Worm (Caenorhabditis elegans) whole organism, midembryonic: Measurements from ENCODE around the gene F58E6.13.

Source experiments
- T22C8.4 ChIP-seq: fragments of 200-800 bp; sonication (Bioruptor generic); IDR thresholded peaks from 2 replicates; pipeline ENCODE4 v1.3.6; 2022; ENCODE audit warnings: missing genetic modification characterization, missing compliant biosample characterization
- cog-1 ChIP-seq: sonication (generic microtip); optimal IDR thresholded peaks from 2 replicates; lab custom pipeline; 2016; ENCODE audit warnings: missing genetic modification characterization, missing compliant biosample characterization
- flt-1 ChIP-seq: fragments of 200-800 bp; sonication (Bioruptor generic); IDR thresholded peaks from 2 replicates; pipeline ENCODE4 v1.3.6; 2022; ENCODE audit warnings: missing genetic modification characterization, missing compliant biosample characterization
- klf-2 ChIP-seq: fragments of 200-800 bp; sonication (Bioruptor generic); conservative IDR thresholded peaks from 2 replicates; pipeline ENCODE4 v1.3.6; 2022; ENCODE audit warnings: missing genetic modification reagents, missing genetic modification characterization, missing compliant biosample characterization
- med-1 ChIP-seq: sonication (generic microtip); optimal IDR thresholded peaks from 2 replicates; lab custom pipeline; 2017; ENCODE audit warnings: missing genetic modification characterization, mild to moderate bottlenecking, missing compliant biosample characterization, antibody characterized with exemption, missing genetic modification reagents; ENCODE audit not compliant: insufficient read depth
- ref-1 ChIP-seq: fragments of 200-800 bp; sonication (Bioruptor generic); conservative IDR thresholded peaks from 2 replicates; pipeline ENCODE4 v1.3.6; 2022; ENCODE audit warnings: missing genetic modification reagents, missing genetic modification characterization, missing compliant biosample characterization
- tab-1 ChIP-seq: fragments of 200-800 bp; sonication (Bioruptor generic); IDR thresholded peaks from 2 replicates; pipeline ENCODE4 v1.3.6; 2022; ENCODE audit warnings: missing genetic modification characterization, missing compliant biosample characterization
- ztf-23 ChIP-seq: fragments of 200-800 bp; sonication (Bioruptor generic); IDR thresholded peaks from 2 replicates; pipeline ENCODE4 v1.3.6; 2022; ENCODE audit warnings: missing genetic modification reagents, missing genetic modification characterization, missing compliant biosample characterization
- ztf-29 ChIP-seq: fragments of 200-800 bp; sonication (Bioruptor generic); IDR thresholded peaks from 2 replicates; pipeline ENCODE4 v1.3.6; 2022; ENCODE audit warnings: missing genetic modification reagents, missing genetic modification characterization, missing compliant biosample characterization

F58E6.13 gene

ce11 chrV:9768828-9769778, 24.1 kb downstream of the F58E6.13 start, which contains the start of gene unc-42:
Gene unc-42, minus strand, starts transcription at chrV:9769391.
- no peak for TF ChIP-seq klf-2 (GFP tag; lab: Robert Waterston, UW)
- TF ChIP-seq ztf-29 (GFP tag; lab: Robert Waterston, UW): no peak
- TF ChIP-seq med-1 (GFP tag; lab: Kevin White, UChicago): no peak
- 0 out of 2 replicates have a peak, but pooled peaks have one; percentile 27 for TF ChIP-seq flt-1 (GFP tag; lab: Robert Waterston, UW)

ce11 chrV:9771311-9771710, 26.3 kb downstream of the F58E6.13 start:
- TF ChIP-seq ztf-23 (GFP tag; lab: Robert Waterston, UW): no peak

ce11 chrV:9771970-9772369, 26.9 kb downstream of the F58E6.13 start, which contains the start of gene F46B6.2:
Gene F46B6.2, plus strand, starts transcription at chrV:9772285.
- TF ChIP-seq tab-1 (GFP tag; lab: Robert Waterston, UW): no peak

ce11 chrV:9775734-9776133, 30.7 kb downstream of the F58E6.13 start, which contains the start of gene F46B6.12:
Gene F46B6.12, minus strand, starts transcription at chrV:9775834.
- TF ChIP-seq tab-1 (GFP tag; lab: Robert Waterston, UW): no peak
- no peak for TF ChIP-seq ref-1 (GFP tag; lab: Robert Waterston, UW)
- TF ChIP-seq T22C8.4 (GFP tag; lab: Robert Waterston, UW): no peak
- TF ChIP-seq ztf-29 (GFP tag; lab: Robert Waterston, UW): no peak
- no peak for TF ChIP-seq ztf-23 (GFP tag; lab: Robert Waterston, UW)

- TF ChIP-seq flt-1 (GFP tag; lab: Robert Waterston, UW) (no peak), ztf-23 (GFP tag; lab: Robert Waterston, UW) (no peak), cog-1 (tag; lab: Kevin White, UChicago) (no peak), klf-2 (GFP tag; lab: Robert Waterston, UW) (no peak), T22C8.4 (GFP tag; lab: Robert Waterston, UW) (no peak), med-1 (GFP tag; lab: Kevin White, UChicago) (no peak), ztf-29 (GFP tag; lab: Robert Waterston, UW) (no peak), tab-1 (GFP tag; lab: Robert Waterston, UW) (no peak), ref-1 (GFP tag; lab: Robert Waterston, UW) (no peak)
Observed at ce11 chrV:9777645-9778044, 32.6 kb downstream of the F58E6.13 start, which contains the start of gene smg-4. Gene smg-4, minus strand, starts transcription at chrV:9777745.

ce11 chrV:9779418-9779817, 34.4 kb downstream of the F58E6.13 start, which contains the start of gene F46B6.4:
Gene F46B6.4, minus strand, starts transcription at chrV:9779518.
- no peak for TF ChIP-seq tab-1 (GFP tag; lab: Robert Waterston, UW)
- TF ChIP-seq flt-1 (GFP tag; lab: Robert Waterston, UW): no peak
- TF ChIP-seq ref-1 (GFP tag; lab: Robert Waterston, UW): no peak
- TF ChIP-seq ztf-23 (GFP tag; lab: Robert Waterston, UW): no peak
- no peak for TF ChIP-seq cog-1 (tag; lab: Kevin White, UChicago)
- no peak for TF ChIP-seq ztf-29 (GFP tag; lab: Robert Waterston, UW)
- no peak for TF ChIP-seq T22C8.4 (GFP tag; lab: Robert Waterston, UW)
- TF ChIP-seq klf-2 (GFP tag; lab: Robert Waterston, UW): no peak
- TF ChIP-seq med-1 (GFP tag; lab: Kevin White, UChicago): no peak

ce11 chrV:9782045-9782444, 37.0 kb downstream of the F58E6.13 start:
- no peak for TF ChIP-seq flt-1 (GFP tag; lab: Robert Waterston, UW)
- TF ChIP-seq T22C8.4 (GFP tag; lab: Robert Waterston, UW): peak; percentile 30; the same call in 1 of the 2 replicates
- no peak for TF ChIP-seq klf-2 (GFP tag; lab: Robert Waterston, UW)

ce11 chrV:9782969-9783368, 37.9 kb downstream of the F58E6.13 start, which contains the start of gene F46B6.5:
Gene F46B6.5, minus strand, starts transcription at chrV:9783069.
- TF ChIP-seq ref-1 (GFP tag; lab: Robert Waterston, UW) (no peak), flt-1 (GFP tag; lab: Robert Waterston, UW) (no peak), ztf-29 (GFP tag; lab: Robert Waterston, UW) (no peak), ztf-23 (GFP tag; lab: Robert Waterston, UW) (no peak), klf-2 (GFP tag; lab: Robert Waterston, UW) (no peak), cog-1 (tag; lab: Kevin White, UChicago) (no peak), tab-1 (GFP tag; lab: Robert Waterston, UW) (no peak), T22C8.4 (GFP tag; lab: Robert Waterston, UW) (no peak), med-1 (GFP tag; lab: Kevin White, UChicago) (no peak)

- TF ChIP-seq flt-1 (GFP tag; lab: Robert Waterston, UW) (no peak), med-1 (GFP tag; lab: Kevin White, UChicago) (no peak), ztf-29 (GFP tag; lab: Robert Waterston, UW) (no peak), klf-2 (GFP tag; lab: Robert Waterston, UW) (no peak)
Observed at ce11 chrV:9784215-9784614, 39.2 kb downstream of the F58E6.13 start.

ce11 chrV:9786721-9787131, 41.7 kb downstream of the F58E6.13 start, which contains the start of gene F46B6.6:
Gene F46B6.6, minus strand, starts transcription at chrV:9786868.
- no peak for TF ChIP-seq med-1 (GFP tag; lab: Kevin White, UChicago)
- no peak for TF ChIP-seq flt-1 (GFP tag; lab: Robert Waterston, UW)
- no peak for TF ChIP-seq cog-1 (tag; lab: Kevin White, UChicago)
- TF ChIP-seq ztf-29 (GFP tag; lab: Robert Waterston, UW): no peak
- TF ChIP-seq klf-2 (GFP tag; lab: Robert Waterston, UW): no peak
- TF ChIP-seq ztf-23 (GFP tag; lab: Robert Waterston, UW): no peak
- TF ChIP-seq tab-1 (GFP tag; lab: Robert Waterston, UW): no peak
- TF ChIP-seq ref-1 (GFP tag; lab: Robert Waterston, UW): no peak
- no peak for TF ChIP-seq T22C8.4 (GFP tag; lab: Robert Waterston, UW)
